Worm (Caenorhabditis elegans): ENCODE data around the gene F08H9.3.

The F08H9.3 gene

DNA sequence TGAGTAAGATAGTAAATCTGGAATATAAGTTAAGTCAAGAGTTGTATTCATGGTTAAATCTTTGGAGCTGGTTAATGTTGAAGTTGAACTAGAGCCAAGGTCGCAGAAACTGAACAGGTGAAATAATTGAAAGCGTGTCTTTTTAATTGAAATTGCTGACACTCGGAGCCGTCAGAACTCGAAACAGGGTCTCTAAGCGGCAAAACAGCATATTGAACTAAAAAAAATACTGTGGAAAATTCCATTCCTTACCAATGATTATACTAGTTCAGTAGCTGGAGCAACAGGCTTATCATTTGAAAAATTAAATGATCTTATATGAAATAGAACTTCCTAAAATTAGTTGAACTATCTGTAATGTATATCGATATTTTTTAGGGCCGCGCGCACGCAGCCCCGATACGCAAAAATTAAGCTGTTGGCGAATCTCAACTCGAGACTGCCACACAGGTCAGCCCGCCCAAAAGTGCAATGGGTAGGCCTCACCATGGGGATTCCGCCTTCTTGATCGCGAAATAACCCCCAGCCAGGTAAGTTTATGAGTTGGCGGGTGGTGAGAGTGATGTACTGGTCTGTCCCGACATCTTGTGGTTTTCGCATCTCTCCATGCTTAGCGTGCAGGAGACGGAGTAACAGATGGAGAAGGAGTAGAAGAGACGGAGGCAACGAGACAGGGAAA, 5.2 kb upstream of the F08H9.3 start, which contains the start of gene srz-97 (continued):
- no peak for TF ChIP-seq sptf-2 (GFP tag; optimal IDR thresholded peaks at IDR 0.05)
- TF ChIP-seq Y67H2A.10 (GFP tag; conservative IDR thresholded peaks at IDR 0.05): no peak
- TF ChIP-seq F57C9.4 (tag; optimal IDR thresholded peaks at IDR 0.05): no peak
- peak; percentile 79 for TF ChIP-seq pbrm-1 (GFP tag; IDR thresholded peaks at IDR 0.05)
- TF ChIP-seq Y79H2A.3 (GFP tag; conservative IDR thresholded peaks at IDR 0.05): 0 out of 2 replicates have a peak, but pooled peaks have one; percentile 42
- TF ChIP-seq cebp-1 (GFP tag; IDR thresholded peaks at IDR 0.05): no peak
- TF ChIP-seq cebp-1 (tag; optimal IDR thresholded peaks at IDR 0.05): no peak
- TF ChIP-seq ccch-3 (GFP tag; optimal IDR thresholded peaks at IDR 0.05): no peak
- TF ChIP-seq him-1 (tag; optimal IDR thresholded peaks at IDR 0.05): peak; percentile 79
- TF ChIP-seq nhr-179 (tag; optimal IDR thresholded peaks at IDR 0.05): no peak
- TF ChIP-seq B0336.3 (GFP tag; IDR thresholded peaks at IDR 0.05): peak; percentile 62
- peak; percentile 34 for TF ChIP-seq chd-7 (tag; optimal IDR thresholded peaks at IDR 0.05)
- peak; percentile 15 for TF ChIP-seq athp-1 (tag; optimal IDR thresholded peaks at IDR 0.05)
- TF ChIP-seq F52B5.7 (tag; optimal IDR thresholded peaks at IDR 0.05): no peak
- peak; percentile 27 for TF ChIP-seq ztf-18 (tag; optimal IDR thresholded peaks at IDR 0.05)
- peak; percentile 32 for TF ChIP-seq die-1 (tag; optimal IDR thresholded peaks at IDR 0.05)
- TF ChIP-seq attf-5 (GFP tag; optimal IDR thresholded peaks at IDR 0.05): no peak
- 0 out of 2 replicates have a peak, but pooled peaks have one; percentile 31 for TF ChIP-seq egrh-3 (GFP tag; IDR thresholded peaks at IDR 0.05)
- TF ChIP-seq Y95B8A.8 (GFP tag; IDR thresholded peaks at IDR 0.05): peak; percentile 83; the same call in 1 of the 2 replicates
- TF ChIP-seq F23B12.7 (tag; optimal IDR thresholded peaks at IDR 0.05; ENCODE audit: insufficient read depth): no peak
- no peak for TF ChIP-seq B0035.1 (tag; optimal IDR thresholded peaks at IDR 0.05)
- TF ChIP-seq attf-3 (GFP tag; conservative IDR thresholded peaks at IDR 0.05): no peak
- TF ChIP-seq ets-4 (GFP tag; optimal IDR thresholded peaks at IDR 0.05): no peak
- TF ChIP-seq snpc-1.3 (tag; optimal IDR thresholded peaks at IDR 0.05; ENCODE audit: insufficient read depth): peak; percentile 39
- TF ChIP-seq lir-1 (GFP tag; conservative IDR thresholded peaks at IDR 0.05): no peak
- TF ChIP-seq sea-2 (GFP tag; IDR thresholded peaks at IDR 0.05): no peak
- TF ChIP-seq atf-7 (tag; optimal IDR thresholded peaks at IDR 0.05): no peak
- TF ChIP-seq F39B2.1 (GFP tag; IDR thresholded peaks at IDR 0.05): no peak
- no peak for TF ChIP-seq Y53F4B.3 (GFP tag; IDR thresholded peaks at IDR 0.05)
- peak; percentile 81 for TF ChIP-seq rcor-1 (GFP tag; IDR thresholded peaks at IDR 0.05)
- TF ChIP-seq let-526 (GFP tag; IDR thresholded peaks at IDR 0.05): no peak
- no peak for TF ChIP-seq ztf-3 (GFP tag; optimal IDR thresholded peaks at IDR 0.05)

DNA sequence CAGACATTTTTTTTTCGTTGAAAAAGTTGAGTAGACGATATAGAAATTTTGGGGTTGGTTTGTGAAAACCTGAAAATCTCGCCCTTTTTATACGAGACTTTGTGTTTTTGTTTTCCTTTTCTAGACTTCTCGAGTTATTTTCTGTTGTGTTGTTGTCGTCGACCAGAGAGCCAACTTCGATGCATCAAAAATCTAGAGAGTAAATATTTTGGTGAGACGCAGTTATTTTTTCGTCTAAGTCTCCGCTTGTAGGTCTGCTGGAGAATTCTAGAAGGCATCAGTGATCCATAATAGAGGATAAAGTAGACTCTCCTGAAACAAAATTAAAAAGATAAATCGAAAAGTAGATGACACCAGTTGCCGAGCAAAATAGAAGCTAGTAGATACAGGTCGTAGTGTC, 1.2 kb upstream of the F08H9.3 start, which contains the start of gene F08H9.4:
Gene F08H9.4 (minus strand): TSS at position 61 of the 400 bp plus-strand sequence.
- no peak for TF ChIP-seq nhr-90 (tag; optimal IDR thresholded peaks at IDR 0.05)
- TF ChIP-seq ztf-26 (tag; optimal IDR thresholded peaks at IDR 0.05): no peak
- no peak for TF ChIP-seq Y53G8AR.9 (GFP tag; conservative IDR thresholded peaks at IDR 0.05)
- no peak for TF ChIP-seq xnd-1 (tag; optimal IDR thresholded peaks at IDR 0.05)
- no peak for TF ChIP-seq hmg-20 (GFP tag; IDR thresholded peaks at IDR 0.05)
- TF ChIP-seq T26A5.8 (tag; optimal IDR thresholded peaks at IDR 0.05): no peak

All from whole organism, young adult.